Worm (Caenorhabditis elegans) whole organism, L3 larva: ENCODE data around the gene gpcp-2.
A peak's percentile ranks its signal among the peaks of the same experiment; 100 is the strongest.

Experiments used
- R02D3.7 ChIP-seq: fragments of 150-350 bp; optimal IDR thresholded peaks from 2 replicates; lab custom pipeline; 2014; ENCODE audit warnings: missing biosample characterization, missing genetic modification characterization
- ZK546.5 ChIP-seq: sonication (generic microtip); optimal IDR thresholded peaks from 2 replicates; lab custom pipeline; 2017; ENCODE audit warnings: missing biosample characterization, missing genetic modification characterization
- aly-2 ChIP-seq: fragments of 150-350 bp; optimal IDR thresholded peaks from 2 replicates; lab custom pipeline; 2014; ENCODE audit warnings: missing biosample characterization, missing genetic modification characterization
- ama-1 ChIP-seq: fragments of 150-350 bp; optimal IDR thresholded peaks from 2 replicates; lab custom pipeline; 2018
- ceh-16 ChIP-seq: sonication (generic microtip); optimal IDR thresholded peaks from 2 replicates; lab custom pipeline; 2017; ENCODE audit warnings: missing biosample characterization, missing genetic modification characterization
- ceh-28 ChIP-seq: fragments of 150-350 bp; optimal IDR thresholded peaks from 2 replicates; lab custom pipeline; 2014; ENCODE audit warnings: missing biosample characterization, missing genetic modification reagents, missing genetic modification characterization
- ceh-82 ChIP-seq: fragments of 150-350 bp; optimal IDR thresholded peaks from 2 replicates; lab custom pipeline; 2014; ENCODE audit warnings: missing biosample characterization, missing genetic modification characterization
- ceh-9 ChIP-seq: sonication (generic microtip); optimal IDR thresholded peaks from 2 replicates; lab custom pipeline; 2018; ENCODE audit warnings: missing biosample characterization, missing genetic modification characterization
- daf-12 ChIP-seq: fragments of 150-350 bp; optimal IDR thresholded peaks from 2 replicates; lab custom pipeline; 2014; ENCODE audit warnings: missing biosample characterization, missing genetic modification reagents, missing genetic modification characterization
- egl-27 ChIP-seq: sonication (generic microtip); optimal IDR thresholded peaks from 4 replicates; lab custom pipeline; 2017; ENCODE audit warnings: missing biosample characterization, missing genetic modification reagents, missing genetic modification characterization
- egl-5 ChIP-seq: fragments of 150-350 bp; optimal IDR thresholded peaks from 2 replicates; lab custom pipeline; 2017; ENCODE audit warnings: missing biosample characterization, missing genetic modification reagents, missing genetic modification characterization, inconsistent platforms
- elt-1 ChIP-seq: fragments of 150-350 bp; optimal IDR thresholded peaks from 2 replicates; lab custom pipeline; 2014; ENCODE audit warnings: missing biosample characterization, missing genetic modification characterization
- elt-2 ChIP-seq: sonication (generic microtip); optimal IDR thresholded peaks from 2 replicates; lab custom pipeline; 2016; ENCODE audit warnings: missing genetic modification reagents, mild to moderate bottlenecking, missing genetic modification characterization, missing compliant biosample characterization
- elt-3 ChIP-seq, 3 experiments: fragments of 150-350 bp in 1 of 3; sonication (generic microtip) in 2 of 3; optimal IDR thresholded peaks; 2 replicates in 2 of 3; 4 replicates in 1 of 3; lab custom pipeline; 2014 to 2017; ENCODE audit warnings: missing biosample characterization in 3 of 3, missing genetic modification characterization in 3 of 3
- eor-1 ChIP-seq, 2 experiments: fragments of 150-350 bp; optimal IDR thresholded peaks; 2 replicates each; lab custom pipeline; 2014 to 2018; ENCODE audit warnings: missing biosample characterization in 2 of 2, missing genetic modification characterization in 2 of 2
- fkh-10 ChIP-seq: sonication (generic microtip); optimal IDR thresholded peaks from 2 replicates; lab custom pipeline; 2017; ENCODE audit warnings: missing biosample characterization, missing genetic modification reagents, missing genetic modification characterization
- fkh-2 ChIP-seq: fragments of 150-350 bp; optimal IDR thresholded peaks from 2 replicates; lab custom pipeline; 2014; ENCODE audit warnings: missing biosample characterization, missing genetic modification reagents, missing genetic modification characterization
- fos-1 ChIP-seq: fragments of 150-350 bp; optimal IDR thresholded peaks from 2 replicates; lab custom pipeline; 2014; ENCODE audit warnings: missing biosample characterization, missing genetic modification characterization
- hmg-11 ChIP-seq: sonication (generic microtip); optimal IDR thresholded peaks from 2 replicates; lab custom pipeline; 2016; ENCODE audit warnings: missing genetic modification characterization, missing compliant biosample characterization
- jun-1 ChIP-seq: fragments of 150-350 bp; optimal IDR thresholded peaks from 2 replicates; lab custom pipeline; 2014; ENCODE audit warnings: missing biosample characterization, missing genetic modification reagents, missing genetic modification characterization
- lin-15B ChIP-seq: fragments of 150-350 bp; optimal IDR thresholded peaks from 2 replicates; lab custom pipeline; 2014; ENCODE audit warnings: missing biosample characterization, missing genetic modification characterization
- lin-39 ChIP-seq: fragments of 150-350 bp; optimal IDR thresholded peaks from 2 replicates; lab custom pipeline; 2018; ENCODE audit warnings: missing biosample characterization, missing genetic modification reagents, missing genetic modification characterization
- lsy-12 ChIP-seq: sonication (generic microtip); optimal IDR thresholded peaks from 2 replicates; lab custom pipeline; 2016; ENCODE audit warnings: mild to moderate bottlenecking, missing genetic modification characterization, missing compliant biosample characterization
- mdl-1 ChIP-seq: fragments of 150-350 bp; optimal IDR thresholded peaks from 2 replicates; lab custom pipeline; 2014; ENCODE audit warnings: missing biosample characterization, missing genetic modification characterization
- mml-1 ChIP-seq: fragments of 150-350 bp; sonication (generic microtip); optimal IDR thresholded peaks from 3 replicates; lab custom pipeline; 2014; ENCODE audit warnings: missing biosample characterization, missing genetic modification characterization
- nfya-1 ChIP-seq: sonication (generic microtip); optimal IDR thresholded peaks from 2 replicates; lab custom pipeline; 2017; ENCODE audit warnings: missing genetic modification characterization, mild to moderate bottlenecking, missing compliant biosample characterization, antibody characterized with exemption, moderate library complexity; ENCODE audit not compliant: insufficient read depth
- nhr-11 ChIP-seq: fragments of 150-350 bp; optimal IDR thresholded peaks from 2 replicates; lab custom pipeline; 2014; ENCODE audit warnings: missing biosample characterization, missing genetic modification characterization
- nhr-12 ChIP-seq: fragments of 150-350 bp; optimal IDR thresholded peaks from 2 replicates; lab custom pipeline; 2014; ENCODE audit warnings: missing biosample characterization, missing genetic modification characterization
- nhr-23 ChIP-seq: fragments of 150-350 bp; optimal IDR thresholded peaks from 2 replicates; lab custom pipeline; 2014; ENCODE audit warnings: missing biosample characterization, missing genetic modification reagents, missing genetic modification characterization
- nhr-237 ChIP-seq: fragments of 150-350 bp; optimal IDR thresholded peaks from 2 replicates; lab custom pipeline; 2014; ENCODE audit warnings: missing biosample characterization, missing genetic modification characterization
- nhr-25 ChIP-seq: sonication (generic microtip); optimal IDR thresholded peaks from 2 replicates; lab custom pipeline; 2017; ENCODE audit warnings: missing biosample characterization, missing genetic modification characterization
- nhr-28 ChIP-seq: fragments of 150-350 bp; optimal IDR thresholded peaks from 2 replicates; lab custom pipeline; 2014; ENCODE audit warnings: missing biosample characterization, missing genetic modification characterization
- nhr-43 ChIP-seq: sonication (generic microtip); optimal IDR thresholded peaks from 2 replicates; lab custom pipeline; 2016; ENCODE audit warnings: mild to moderate bottlenecking, missing genetic modification characterization, missing compliant biosample characterization; ENCODE audit not compliant: poor library complexity, severe bottlenecking
- nhr-67 ChIP-seq: fragments of 150-350 bp; optimal IDR thresholded peaks from 2 replicates; lab custom pipeline; 2014; ENCODE audit warnings: missing biosample characterization, missing genetic modification characterization
- nhr-76 ChIP-seq: fragments of 150-350 bp; sonication (generic microtip); optimal IDR thresholded peaks from 5 replicates; lab custom pipeline; 2014; ENCODE audit warnings: missing biosample characterization, missing genetic modification characterization
- nhr-77 ChIP-seq: fragments of 150-350 bp; optimal IDR thresholded peaks from 2 replicates; lab custom pipeline; 2014; ENCODE audit warnings: missing biosample characterization, missing genetic modification characterization
- pha-4 ChIP-seq: fragments of 150-350 bp; optimal IDR thresholded peaks from 2 replicates; lab custom pipeline; 2014; ENCODE audit warnings: missing biosample characterization, missing genetic modification reagents, missing genetic modification characterization
- pqm-1 ChIP-seq: fragments of 150-350 bp; optimal IDR thresholded peaks from 2 replicates; lab custom pipeline; 2017; ENCODE audit warnings: missing biosample characterization, missing genetic modification characterization, inconsistent platforms
- sea-2 ChIP-seq: fragments of 150-350 bp; sonication (generic microtip); optimal IDR thresholded peaks from 4 replicates; lab custom pipeline; 2014; ENCODE audit warnings: missing biosample characterization, missing genetic modification reagents, missing genetic modification characterization
- skn-1 ChIP-seq: fragments of 150-350 bp; optimal IDR thresholded peaks from 2 replicates; lab custom pipeline; 2014; ENCODE audit warnings: missing biosample characterization, missing genetic modification characterization
- snpc-4 ChIP-seq: fragments of 150-350 bp; optimal IDR thresholded peaks from 2 replicates; lab custom pipeline; 2014; ENCODE audit warnings: missing biosample characterization, missing genetic modification characterization
- tbx-2 ChIP-seq: sonication (generic microtip); optimal IDR thresholded peaks from 2 replicates; lab custom pipeline; 2016; ENCODE audit warnings: mild to moderate bottlenecking, missing genetic modification characterization, missing compliant biosample characterization
- unc-39 ChIP-seq: sonication (generic microtip); optimal IDR thresholded peaks from 4 replicates; lab custom pipeline; 2017; ENCODE audit warnings: missing biosample characterization, missing genetic modification characterization
- unc-62 ChIP-seq: fragments of 150-350 bp; sonication (generic microtip); optimal IDR thresholded peaks from 4 replicates; lab custom pipeline; 2014; ENCODE audit warnings: missing biosample characterization, missing genetic modification reagents, missing genetic modification characterization
- zag-1 ChIP-seq: fragments of 150-350 bp; optimal IDR thresholded peaks from 2 replicates; lab custom pipeline; 2014; ENCODE audit warnings: missing biosample characterization, missing genetic modification characterization
- ztf-11 ChIP-seq: fragments of 150-350 bp; optimal IDR thresholded peaks from 2 replicates; lab custom pipeline; 2014; ENCODE audit warnings: missing biosample characterization, missing genetic modification characterization
- ztf-4 ChIP-seq: fragments of 150-350 bp; optimal IDR thresholded peaks from 2 replicates; lab custom pipeline; 2014; ENCODE audit warnings: missing biosample characterization, missing genetic modification characterization

The gpcp-2 gene

DNA sequence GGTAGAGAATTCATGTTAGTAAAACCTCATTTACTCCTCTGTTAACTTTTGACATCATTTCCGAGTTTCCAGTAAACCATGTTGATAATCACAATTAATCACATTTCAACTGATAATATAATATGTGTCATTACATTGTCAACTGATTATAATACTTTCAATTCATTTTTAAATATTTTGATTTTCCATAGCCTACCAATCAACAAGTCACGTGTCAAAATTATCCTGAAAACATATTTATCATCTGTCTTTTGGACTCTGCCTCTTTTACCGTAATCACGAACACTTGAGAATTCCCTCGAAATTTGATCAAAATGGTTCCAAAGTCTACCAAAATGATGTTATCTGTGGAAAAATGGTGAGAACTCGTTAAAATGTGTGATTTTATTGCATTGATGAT lies 884 bp upstream of the gpcp-2 start:
- TF ChIP-seq elt-2 (tag; lab: Kevin White, UChicago) (peak; percentile 79), pqm-1 (tag; lab: Kevin White, UChicago) (peak; percentile 72), snpc-4 (tag; lab: Kevin White, UChicago) (no peak), hmg-11 (tag; lab: Kevin White, UChicago) (no peak), nhr-11 (tag; lab: Kevin White, UChicago) (no peak)
- TF ChIP-seq, all 47 proteins: peak for 2

DNA sequence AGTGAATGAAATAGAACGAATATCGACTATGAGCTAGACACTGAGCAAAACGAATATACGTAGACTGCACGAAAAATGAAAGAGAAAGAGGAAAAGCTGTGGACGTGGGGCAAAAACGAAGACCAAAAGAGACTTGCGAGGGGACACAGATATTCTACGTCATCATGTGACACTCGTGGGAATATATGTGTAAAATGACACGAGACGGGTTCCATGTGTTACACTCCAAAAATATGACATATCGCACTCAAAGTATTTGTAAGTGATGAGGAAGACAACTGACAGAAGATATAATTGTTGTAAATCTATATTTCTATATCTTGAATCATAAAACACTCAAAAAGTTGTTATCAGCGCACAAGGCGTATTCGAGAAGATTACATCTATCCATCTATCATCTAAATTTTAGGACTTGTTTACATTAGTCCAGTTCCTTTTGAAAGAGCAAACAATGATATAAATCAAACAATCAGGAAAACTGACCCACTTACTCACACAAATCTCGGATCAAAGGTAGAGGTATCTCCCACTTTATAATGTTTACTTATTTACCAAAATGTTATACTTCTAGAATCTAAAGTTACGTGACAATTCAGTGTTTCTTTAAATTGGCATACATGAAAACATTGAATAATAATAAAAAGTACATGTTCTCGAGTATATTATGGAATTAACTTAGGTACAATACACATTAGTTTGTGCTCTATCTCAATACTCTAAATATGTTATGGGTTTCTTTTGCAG lies 1.2 kb downstream of the gpcp-2 start:
- TF ChIP-seq nhr-28 (tag; lab: Kevin White, UChicago) (no peak), pqm-1 (tag; lab: Kevin White, UChicago) (no peak), ceh-16 (no peak), nhr-25 (peak; percentile 35), nfya-1 (tag; lab: Kevin White, UChicago) (peak; percentile 55), lsy-12 (tag; lab: Kevin White, UChicago) (no peak), daf-12 (tag; lab: Kevin White, UChicago) (no peak), nhr-23 (tag; lab: Kevin White, UChicago) (no peak), ceh-9 (tag; lab: Kevin White, UChicago) (no peak), lin-15B (tag; lab: Kevin White, UChicago) (peak; percentile 20), aly-2 (no peak), ZK546.5 (tag; lab: Kevin White, UChicago) (no peak), zag-1 (tag; lab: Kevin White, UChicago) (no peak), fkh-2 (no peak), egl-27 (tag; lab: Kevin White, UChicago) (peak; percentile 22), snpc-4 (tag; lab: Kevin White, UChicago) (no peak), fkh-10 (peak; percentile 8), mml-1 (tag; lab: Kevin White, UChicago) (no peak), ztf-4 (tag; lab: Kevin White, UChicago) (no peak), ceh-82 (tag; lab: Kevin White, UChicago) (no peak), unc-62 (GFP tag; lab: Kevin White, UChicago) (peak; percentile 69), egl-5 (tag; lab: Kevin White, UChicago) (no peak), nhr-12 (no peak), R02D3.7 (tag; lab: Kevin White, UChicago) (no peak), ceh-28 (tag; lab: Kevin White, UChicago) (no peak), nhr-237 (tag; lab: Kevin White, UChicago) (no peak), nhr-77 (tag; lab: Kevin White, UChicago) (no peak), elt-2 (tag; lab: Kevin White, UChicago) (no peak), jun-1 (tag; lab: Kevin White, UChicago) (no peak), lin-39 (tag; lab: Kevin White, UChicago) (peak; percentile 36), fos-1 (no peak), nhr-67 (tag; lab: Kevin White, UChicago) (no peak), sea-2 (GFP tag; lab: Kevin White, UChicago) (no peak), nhr-76 (tag; lab: Kevin White, UChicago) (no peak), unc-39 (tag; lab: Kevin White, UChicago) (no peak), eor-1 (tag; optimal IDR thresholded peaks at IDR 0.05; lab: Kevin White, UChicago) (no peak), hmg-11 (tag; lab: Kevin White, UChicago) (peak; percentile 52), nhr-11 (tag; lab: Kevin White, UChicago) (peak; percentile 57), ama-1 (lab: Kevin White, UChicago) (no peak), nhr-43 (tag; lab: Kevin White, UChicago) (peak; percentile 56), tbx-2 (tag; lab: Kevin White, UChicago) (peak; percentile 1), ztf-11 (tag; lab: Kevin White, UChicago) (no peak), mdl-1 (tag; lab: Kevin White, UChicago) (peak; percentile 55), pha-4 (tag; lab: Kevin White, UChicago) (peak; percentile 69), skn-1 (tag; lab: Kevin White, UChicago) (no peak), elt-1 (tag; lab: Kevin White, UChicago) (no peak), elt-3 (tag; optimal IDR thresholded peaks at IDR 0.05; lab: Kevin White, UChicago) (no peak)
- TF ChIP-seq, all 47 proteins: peak for 13
